Worm (Caenorhabditis elegans) whole organism, L3 larva: ENCODE measurements around the gene srr-3.
"Not testable (repeated sequence)": the region's sequence is repeated elsewhere in the genome, so short reads cannot be mapped to it uniquely, and the experiment has no call there.

Experiments used
- R02D3.7 ChIP-seq: fragments of 150-350 bp; optimal IDR thresholded peaks from 2 replicates; lab custom pipeline; 2014; ENCODE audit warnings: missing biosample characterization, missing genetic modification characterization
- aly-2 ChIP-seq: fragments of 150-350 bp; optimal IDR thresholded peaks from 2 replicates; lab custom pipeline; 2014; ENCODE audit warnings: missing biosample characterization, missing genetic modification characterization
- ama-1 ChIP-seq: fragments of 150-350 bp; optimal IDR thresholded peaks from 2 replicates; lab custom pipeline; 2018
- ceh-16 ChIP-seq: sonication (generic microtip); optimal IDR thresholded peaks from 2 replicates; lab custom pipeline; 2017; ENCODE audit warnings: missing biosample characterization, missing genetic modification characterization
- ceh-82 ChIP-seq: fragments of 150-350 bp; optimal IDR thresholded peaks from 2 replicates; lab custom pipeline; 2014; ENCODE audit warnings: missing biosample characterization, missing genetic modification characterization
- daf-12 ChIP-seq: fragments of 150-350 bp; optimal IDR thresholded peaks from 2 replicates; lab custom pipeline; 2014; ENCODE audit warnings: missing biosample characterization, missing genetic modification reagents, missing genetic modification characterization
- egl-5 ChIP-seq: fragments of 150-350 bp; optimal IDR thresholded peaks from 2 replicates; lab custom pipeline; 2017; ENCODE audit warnings: missing biosample characterization, missing genetic modification reagents, missing genetic modification characterization, inconsistent platforms
- fkh-10 ChIP-seq: sonication (generic microtip); optimal IDR thresholded peaks from 2 replicates; lab custom pipeline; 2017; ENCODE audit warnings: missing biosample characterization, missing genetic modification reagents, missing genetic modification characterization
- fkh-2 ChIP-seq: fragments of 150-350 bp; optimal IDR thresholded peaks from 2 replicates; lab custom pipeline; 2014; ENCODE audit warnings: missing biosample characterization, missing genetic modification reagents, missing genetic modification characterization
- hmg-11 ChIP-seq: sonication (generic microtip); optimal IDR thresholded peaks from 2 replicates; lab custom pipeline; 2016; ENCODE audit warnings: missing genetic modification characterization, missing compliant biosample characterization
- jun-1 ChIP-seq: fragments of 150-350 bp; optimal IDR thresholded peaks from 2 replicates; lab custom pipeline; 2014; ENCODE audit warnings: missing biosample characterization, missing genetic modification reagents, missing genetic modification characterization
- lin-15B ChIP-seq: fragments of 150-350 bp; optimal IDR thresholded peaks from 2 replicates; lab custom pipeline; 2014; ENCODE audit warnings: missing biosample characterization, missing genetic modification characterization
- lin-39 ChIP-seq: fragments of 150-350 bp; optimal IDR thresholded peaks from 2 replicates; lab custom pipeline; 2018; ENCODE audit warnings: missing biosample characterization, missing genetic modification reagents, missing genetic modification characterization
- mdl-1 ChIP-seq: fragments of 150-350 bp; optimal IDR thresholded peaks from 2 replicates; lab custom pipeline; 2014; ENCODE audit warnings: missing biosample characterization, missing genetic modification characterization
- mml-1 ChIP-seq: fragments of 150-350 bp; sonication (generic microtip); optimal IDR thresholded peaks from 3 replicates; lab custom pipeline; 2014; ENCODE audit warnings: missing biosample characterization, missing genetic modification characterization
- nfya-1 ChIP-seq: sonication (generic microtip); optimal IDR thresholded peaks from 2 replicates; lab custom pipeline; 2017; ENCODE audit warnings: missing genetic modification characterization, mild to moderate bottlenecking, missing compliant biosample characterization, antibody characterized with exemption, moderate library complexity; ENCODE audit not compliant: insufficient read depth
- nhr-11 ChIP-seq: fragments of 150-350 bp; optimal IDR thresholded peaks from 2 replicates; lab custom pipeline; 2014; ENCODE audit warnings: missing biosample characterization, missing genetic modification characterization
- nhr-23 ChIP-seq: fragments of 150-350 bp; optimal IDR thresholded peaks from 2 replicates; lab custom pipeline; 2014; ENCODE audit warnings: missing biosample characterization, missing genetic modification reagents, missing genetic modification characterization
- nhr-237 ChIP-seq: fragments of 150-350 bp; optimal IDR thresholded peaks from 2 replicates; lab custom pipeline; 2014; ENCODE audit warnings: missing biosample characterization, missing genetic modification characterization
- nhr-25 ChIP-seq: sonication (generic microtip); optimal IDR thresholded peaks from 2 replicates; lab custom pipeline; 2017; ENCODE audit warnings: missing biosample characterization, missing genetic modification characterization
- nhr-28 ChIP-seq: fragments of 150-350 bp; optimal IDR thresholded peaks from 2 replicates; lab custom pipeline; 2014; ENCODE audit warnings: missing biosample characterization, missing genetic modification characterization
- nhr-43 ChIP-seq: sonication (generic microtip); optimal IDR thresholded peaks from 2 replicates; lab custom pipeline; 2016; ENCODE audit warnings: mild to moderate bottlenecking, missing genetic modification characterization, missing compliant biosample characterization; ENCODE audit not compliant: poor library complexity, severe bottlenecking
- pha-4 ChIP-seq: fragments of 150-350 bp; optimal IDR thresholded peaks from 2 replicates; lab custom pipeline; 2014; ENCODE audit warnings: missing biosample characterization, missing genetic modification reagents, missing genetic modification characterization
- pqm-1 ChIP-seq: fragments of 150-350 bp; optimal IDR thresholded peaks from 2 replicates; lab custom pipeline; 2017; ENCODE audit warnings: missing biosample characterization, missing genetic modification characterization, inconsistent platforms
- sea-2 ChIP-seq: fragments of 150-350 bp; sonication (generic microtip); optimal IDR thresholded peaks from 4 replicates; lab custom pipeline; 2014; ENCODE audit warnings: missing biosample characterization, missing genetic modification reagents, missing genetic modification characterization
- snpc-4 ChIP-seq: fragments of 150-350 bp; optimal IDR thresholded peaks from 2 replicates; lab custom pipeline; 2014; ENCODE audit warnings: missing biosample characterization, missing genetic modification characterization
- unc-39 ChIP-seq: sonication (generic microtip); optimal IDR thresholded peaks from 4 replicates; lab custom pipeline; 2017; ENCODE audit warnings: missing biosample characterization, missing genetic modification characterization
- unc-62 ChIP-seq: fragments of 150-350 bp; sonication (generic microtip); optimal IDR thresholded peaks from 4 replicates; lab custom pipeline; 2014; ENCODE audit warnings: missing biosample characterization, missing genetic modification reagents, missing genetic modification characterization
- zag-1 ChIP-seq: fragments of 150-350 bp; optimal IDR thresholded peaks from 2 replicates; lab custom pipeline; 2014; ENCODE audit warnings: missing biosample characterization, missing genetic modification characterization
- ztf-11 ChIP-seq: fragments of 150-350 bp; optimal IDR thresholded peaks from 2 replicates; lab custom pipeline; 2014; ENCODE audit warnings: missing biosample characterization, missing genetic modification characterization
- ztf-4 ChIP-seq: fragments of 150-350 bp; optimal IDR thresholded peaks from 2 replicates; lab custom pipeline; 2014; ENCODE audit warnings: missing biosample characterization, missing genetic modification characterization

srr-3 gene

ce11 chrV:16527796-16528195 is 19.2 kb upstream of the srr-3 start, which contains the start of gene F36D3.16:
Gene F36D3.16 (plus strand): TSS chrV:16528096.
- TF ChIP-seq ceh-82 (tag; lab: Kevin White, UChicago), result no peak
- no peak for TF ChIP-seq pha-4
- no peak for TF ChIP-seq nhr-11
- no peak for TF ChIP-seq unc-62 (GFP tag; lab: Kevin White, UChicago)
- TF ChIP-seq fkh-10 (GFP tag; lab: Kevin White, UChicago), result no peak
- TF ChIP-seq lin-39 (tag; lab: Kevin White, UChicago), result no peak
- no peak for TF ChIP-seq fkh-2 (tag; lab: Kevin White, UChicago)
- no peak for TF ChIP-seq mml-1
- TF ChIP-seq nhr-237 (tag; lab: Kevin White, UChicago), result no peak
- TF ChIP-seq ama-1 (lab: Kevin White, UChicago), result no peak
- TF ChIP-seq, all 47 proteins: peak for 0

- TF ChIP-seq egl-5 (tag; lab: Kevin White, UChicago) (no peak), lin-39 (tag; lab: Kevin White, UChicago) (no peak), zag-1 (tag; lab: Kevin White, UChicago) (no peak), R02D3.7 (tag; lab: Kevin White, UChicago) (no peak), fkh-2 (tag; lab: Kevin White, UChicago) (no peak), hmg-11 (no peak), unc-39 (tag; lab: Kevin White, UChicago) (no peak), pha-4 (no peak), nhr-25 (tag; lab: Kevin White, UChicago) (no peak), sea-2 (GFP tag; lab: Kevin White, UChicago) (no peak), nhr-11 (no peak), pqm-1 (tag; lab: Kevin White, UChicago) (no peak), daf-12 (tag; lab: Kevin White, UChicago) (no peak), nfya-1 (tag; lab: Kevin White, UChicago) (no peak)
Measured at ce11 chrV:16526858-16527257, 18.3 kb upstream of the srr-3 start, which contains the start of gene F36D3.8. Gene F36D3.8 (plus strand): TSS chrV:16527158.

- TF ChIP-seq egl-5 (tag; lab: Kevin White, UChicago), result no peak
- TF ChIP-seq nhr-28 (tag; lab: Kevin White, UChicago), result no peak
- no peak for TF ChIP-seq nfya-1 (tag; lab: Kevin White, UChicago)
- TF ChIP-seq ceh-82 (tag; lab: Kevin White, UChicago), result no peak
- TF ChIP-seq ztf-4, result no peak
- TF ChIP-seq nhr-43 (tag; lab: Kevin White, UChicago), result no peak
- no peak for TF ChIP-seq ceh-16
- no peak for TF ChIP-seq jun-1
- no peak for TF ChIP-seq lin-15B (tag; lab: Kevin White, UChicago)
- no peak for TF ChIP-seq aly-2 (tag; lab: Kevin White, UChicago)
- no peak for TF ChIP-seq nhr-23 (tag; lab: Kevin White, UChicago)
- no peak for TF ChIP-seq mml-1
- TF ChIP-seq nhr-11, result no peak
- TF ChIP-seq ztf-11 (tag; lab: Kevin White, UChicago), result no peak
- no peak for TF ChIP-seq ama-1 (lab: Kevin White, UChicago)
- TF ChIP-seq zag-1 (tag; lab: Kevin White, UChicago), result no peak
- no peak for TF ChIP-seq snpc-4
Measured at ce11 chrV:16522242-16522641, 13.7 kb upstream of the srr-3 start, which contains the start of gene srw-34. Gene srw-34 (minus strand): TSS chrV:16522342.

ce11 chrV:16517619-16518018 is 9.1 kb upstream of the srr-3 start, which contains the start of gene F36D3.4:
Gene F36D3.4 (minus strand): TSS chrV:16517719.
- TF ChIP-seq ceh-82 (tag; lab: Kevin White, UChicago) (no peak), nhr-11 (no peak), nhr-23 (tag; lab: Kevin White, UChicago) (no peak), ztf-11 (tag; lab: Kevin White, UChicago) (no peak), zag-1 (tag; lab: Kevin White, UChicago) (no peak), unc-39 (tag; lab: Kevin White, UChicago) (no peak), nhr-28 (tag; lab: Kevin White, UChicago) (no peak), mdl-1 (tag; lab: Kevin White, UChicago) (no peak), nfya-1 (tag; lab: Kevin White, UChicago) (no peak)
- TF ChIP-seq, all 47 proteins: peak for 0

ce11 chrV:16515140-16515539 is 6.6 kb upstream of the srr-3 start, which contains the start of gene F36D3.5:
Gene F36D3.5 (minus strand): TSS chrV:16515240.
- TF ChIP-seq daf-12 (tag; lab: Kevin White, UChicago); pha-4; fkh-2 (tag; lab: Kevin White, UChicago): not testable (repeated sequence)
